Worm (Caenorhabditis elegans) whole organism, L4 larva: ENCODE results near the gene nas-11.

Experiments used
- D1046.2 ChIP-seq: fragments of 200-800 bp; sonication (Bioruptor generic); IDR thresholded peaks from 2 replicates; pipeline ENCODE4 v1.3.6; 2022; ENCODE audit warnings: missing genetic modification characterization, missing compliant biosample characterization
- F44E2.7 ChIP-seq: fragments of 200-800 bp; sonication (Bioruptor generic); IDR thresholded peaks from 2 replicates; pipeline ENCODE4 v2.1.2; 2022; ENCODE audit warnings: missing genetic modification characterization, missing compliant biosample characterization
- F49E8.2 ChIP-seq: sonication (generic microtip); optimal IDR thresholded peaks from 2 replicates; lab custom pipeline; 2016; ENCODE audit warnings: missing compliant biosample characterization, mild to moderate bottlenecking, missing genetic modification characterization, borderline replicate concordance
- R02D3.7 ChIP-seq: fragments of 150-350 bp; sonication (generic microtip); optimal IDR thresholded peaks from 3 replicates; lab custom pipeline; 2014; ENCODE audit warnings: missing biosample characterization, missing genetic modification characterization
- T26A8.4 ChIP-seq: fragments of 200-800 bp; sonication (Bioruptor generic); IDR thresholded peaks from 2 replicates; pipeline ENCODE4 v1.3.6; 2022; ENCODE audit warnings: missing genetic modification characterization, missing compliant biosample characterization
- ceh-20 ChIP-seq: fragments of 200-800 bp; sonication (Bioruptor generic); IDR thresholded peaks from 2 replicates; pipeline ENCODE4 v1.3.6; 2022; ENCODE audit warnings: missing genetic modification reagents, missing genetic modification characterization, missing compliant biosample characterization
- ceh-32 ChIP-seq: sonication (generic microtip); optimal IDR thresholded peaks from 2 replicates; lab custom pipeline; 2016; ENCODE audit warnings: mild to moderate bottlenecking, missing genetic modification characterization, missing compliant biosample characterization; ENCODE audit not compliant: poor library complexity
- ceh-62 ChIP-seq: sonication (generic microtip); optimal IDR thresholded peaks from 2 replicates; lab custom pipeline; 2017; ENCODE audit warnings: missing biosample characterization, missing genetic modification characterization
- ctbp-1 ChIP-seq: fragments of 200-800 bp; sonication (Bioruptor generic); IDR thresholded peaks from 2 replicates; pipeline ENCODE4 v1.3.6; 2022; ENCODE audit warnings: missing genetic modification reagents, missing genetic modification characterization, missing compliant biosample characterization
- daf-16 ChIP-seq, 3 experiments: sonication (generic microtip); optimal IDR thresholded peaks; 2 replicates each; lab custom pipeline; 2016 to 2017; ENCODE audit warnings: missing genetic modification characterization in 3 of 3, missing genetic modification reagents in 3 of 3, mild to moderate bottlenecking in 2 of 3, missing compliant biosample characterization in 2 of 3, missing biosample characterization in 1 of 3, moderate library complexity in 1 of 3
- dmd-6 ChIP-seq: fragments of 200-800 bp; sonication (Bioruptor generic); IDR thresholded peaks from 2 replicates; pipeline ENCODE4 v1.3.6; 2022; ENCODE audit warnings: missing genetic modification reagents, missing genetic modification characterization, missing compliant biosample characterization
- dmd-9 ChIP-seq: fragments of 200-800 bp; sonication (Bioruptor generic); IDR thresholded peaks from 2 replicates; pipeline ENCODE4 v1.3.6; 2022; ENCODE audit warnings: missing genetic modification reagents, missing genetic modification characterization, missing compliant biosample characterization
- duxl-1 ChIP-seq: sonication (generic microtip); optimal IDR thresholded peaks from 2 replicates; lab custom pipeline; 2016; ENCODE audit warnings: mild to moderate bottlenecking, missing genetic modification characterization, moderate library complexity, missing compliant biosample characterization; ENCODE audit not compliant: poor library complexity
- dve-1 ChIP-seq: sonication (generic microtip); optimal IDR thresholded peaks from 2 replicates; lab custom pipeline; 2017; ENCODE audit warnings: antibody characterized with exemption, mild to moderate bottlenecking, missing genetic modification characterization, missing compliant biosample characterization; ENCODE audit not compliant: insufficient read depth
- egl-43 ChIP-seq: fragments of 200-800 bp; sonication (Bioruptor generic); IDR thresholded peaks from 2 replicates; pipeline ENCODE4 v1.3.6; 2022; ENCODE audit warnings: missing genetic modification reagents, missing genetic modification characterization, missing compliant biosample characterization
- fkh-10 ChIP-seq: fragments of 150-350 bp; optimal IDR thresholded peaks from 2 replicates; lab custom pipeline; 2014; ENCODE audit warnings: missing biosample characterization, missing genetic modification reagents, missing genetic modification characterization
- fos-1 ChIP-seq: fragments of 150-350 bp; optimal IDR thresholded peaks from 2 replicates; lab custom pipeline; 2014; ENCODE audit warnings: missing biosample characterization, missing genetic modification characterization
- hif-1 ChIP-seq, 2 experiments: sonication (generic microtip); optimal IDR thresholded peaks; 2 replicates each; lab custom pipeline; 2016 to 2017; ENCODE audit warnings: missing compliant biosample characterization in 2 of 2, missing genetic modification characterization in 2 of 2, missing genetic modification reagents in 2 of 2, missing genotype in 2 of 2, mild to moderate bottlenecking in 1 of 2
- hlh-11 ChIP-seq: fragments of 200-800 bp; sonication (Bioruptor generic); optimal IDR thresholded peaks from 2 replicates; lab custom pipeline; 2018; ENCODE audit warnings: mild to moderate bottlenecking, missing genetic modification characterization, missing compliant biosample characterization
- hlh-30 ChIP-seq: sonication (generic microtip); optimal IDR thresholded peaks from 2 replicates; lab custom pipeline; 2017; ENCODE audit warnings: antibody characterized with exemption, mild to moderate bottlenecking, missing genetic modification characterization, missing compliant biosample characterization; ENCODE audit not compliant: insufficient read depth
- lim-7 ChIP-seq: fragments of 200-800 bp; sonication (Bioruptor generic); IDR thresholded peaks from 2 replicates; pipeline ENCODE4 v1.3.6; 2022; ENCODE audit warnings: missing genetic modification characterization, missing compliant biosample characterization
- lin-38 ChIP-seq: fragments of 200-800 bp; sonication (Bioruptor generic); IDR thresholded peaks from 2 replicates; pipeline ENCODE4 v1.3.6; 2022; ENCODE audit warnings: missing genetic modification reagents, missing genetic modification characterization, missing compliant biosample characterization
- lin-39 ChIP-seq: fragments of 150-350 bp; optimal IDR thresholded peaks from 2 replicates; lab custom pipeline; 2014; ENCODE audit warnings: missing biosample characterization, missing genetic modification reagents, missing genetic modification characterization
- lsy-2 ChIP-seq, 2 experiments: fragments of 150-350 bp in 1 of 2; sonication (generic microtip) in 1 of 2; optimal IDR thresholded peaks; 2 replicates each; lab custom pipeline; 2014 to 2017; ENCODE audit warnings: missing biosample characterization in 2 of 2, missing genetic modification characterization in 2 of 2
- madf-5 ChIP-seq, 2 experiments: fragments of 200-800 bp; sonication (Bioruptor generic); IDR thresholded peaks; 2 replicates each; pipeline ENCODE4 v1.3.6; 2022; ENCODE audit warnings: missing compliant biosample characterization in 2 of 2, missing genetic modification characterization in 2 of 2
- mdl-1 ChIP-seq, 2 experiments: fragments of 150-350 bp in 1 of 2; sonication (generic microtip) in 1 of 2; optimal IDR thresholded peaks; 2 replicates each; lab custom pipeline; 2014 to 2017; ENCODE audit warnings: missing biosample characterization in 2 of 2, missing genetic modification characterization in 2 of 2
- mep-1 ChIP-seq: fragments of 150-350 bp; sonication (generic microtip); optimal IDR thresholded peaks from 3 replicates; lab custom pipeline; 2014; ENCODE audit warnings: missing biosample characterization, missing genetic modification characterization
- mes-2 ChIP-seq: sonication (generic microtip); optimal IDR thresholded peaks from 2 replicates; lab custom pipeline; 2016; ENCODE audit warnings: missing genotype, mild to moderate bottlenecking, missing genetic modification characterization, missing compliant biosample characterization; ENCODE audit not compliant: poor library complexity, severe bottlenecking
- mxl-2 ChIP-seq: fragments of 200-800 bp; sonication (Bioruptor generic); conservative IDR thresholded peaks from 2 replicates; pipeline ENCODE4 v1.3.6; 2022; ENCODE audit warnings: missing genetic modification reagents, missing genetic modification characterization, missing compliant biosample characterization
- nhr-102 ChIP-seq: sonication (generic microtip); optimal IDR thresholded peaks from 2 replicates; lab custom pipeline; 2016; ENCODE audit warnings: mild to moderate bottlenecking, missing genetic modification characterization, moderate library complexity, missing compliant biosample characterization
- nhr-237 ChIP-seq: sonication (generic microtip); optimal IDR thresholded peaks from 2 replicates; lab custom pipeline; 2017; ENCODE audit warnings: missing biosample characterization, missing genetic modification characterization
- nhr-28 ChIP-seq: fragments of 150-350 bp; optimal IDR thresholded peaks from 2 replicates; lab custom pipeline; 2014; ENCODE audit warnings: missing biosample characterization, missing genetic modification characterization
- nhr-41 ChIP-seq: fragments of 200-800 bp; sonication (Bioruptor generic); IDR thresholded peaks from 2 replicates; pipeline ENCODE4 v1.3.6; 2022; ENCODE audit warnings: missing genetic modification reagents, missing genetic modification characterization, missing compliant biosample characterization
- nhr-42 ChIP-seq: fragments of 200-800 bp; sonication (Bioruptor generic); IDR thresholded peaks from 2 replicates; pipeline ENCODE4 v1.3.6; 2022; ENCODE audit warnings: missing genetic modification characterization, missing compliant biosample characterization
- nhr-76 ChIP-seq: fragments of 150-350 bp; optimal IDR thresholded peaks from 2 replicates; lab custom pipeline; 2014; ENCODE audit warnings: missing biosample characterization, missing genetic modification characterization
- nhr-77 ChIP-seq: fragments of 150-350 bp; optimal IDR thresholded peaks from 2 replicates; lab custom pipeline; 2014; ENCODE audit warnings: missing biosample characterization, missing genetic modification characterization
- pha-4 ChIP-seq, 2 experiments: fragments of 150-350 bp in 1 of 2; fragments of 200-800 bp in 1 of 2; sonication (Bioruptor generic) in 1 of 2; IDR thresholded peaks in 1 of 2; optimal IDR thresholded peaks in 1 of 2; 2 replicates each; pipeline versions ENCODE4 v1.3.6 to Lab custom; 2014 to 2022; ENCODE audit warnings: missing genetic modification characterization in 2 of 2, missing genetic modification reagents in 2 of 2, missing biosample characterization in 1 of 2, missing compliant biosample characterization in 1 of 2
- skn-1 ChIP-seq: fragments of 150-350 bp; optimal IDR thresholded peaks from 2 replicates; lab custom pipeline; 2014; ENCODE audit warnings: missing biosample characterization, missing genetic modification characterization
- vab-7 ChIP-seq: fragments of 200-800 bp; sonication (Bioruptor generic); IDR thresholded peaks from 2 replicates; pipeline ENCODE4 v1.3.6; 2022; ENCODE audit warnings: missing genetic modification reagents, missing genetic modification characterization, missing compliant biosample characterization
- zfp-2 ChIP-seq: sonication (generic microtip); optimal IDR thresholded peaks from 2 replicates; lab custom pipeline; 2016; ENCODE audit warnings: mild to moderate bottlenecking, missing genetic modification characterization, missing compliant biosample characterization
- ztf-11 ChIP-seq: fragments of 150-350 bp; optimal IDR thresholded peaks from 2 replicates; lab custom pipeline; 2014; ENCODE audit warnings: missing biosample characterization, missing genetic modification characterization
- ztf-7 ChIP-seq: fragments of 150-350 bp; optimal IDR thresholded peaks from 2 replicates; lab custom pipeline; 2014; ENCODE audit warnings: missing biosample characterization, missing genetic modification characterization

nas-11 gene

DNA sequence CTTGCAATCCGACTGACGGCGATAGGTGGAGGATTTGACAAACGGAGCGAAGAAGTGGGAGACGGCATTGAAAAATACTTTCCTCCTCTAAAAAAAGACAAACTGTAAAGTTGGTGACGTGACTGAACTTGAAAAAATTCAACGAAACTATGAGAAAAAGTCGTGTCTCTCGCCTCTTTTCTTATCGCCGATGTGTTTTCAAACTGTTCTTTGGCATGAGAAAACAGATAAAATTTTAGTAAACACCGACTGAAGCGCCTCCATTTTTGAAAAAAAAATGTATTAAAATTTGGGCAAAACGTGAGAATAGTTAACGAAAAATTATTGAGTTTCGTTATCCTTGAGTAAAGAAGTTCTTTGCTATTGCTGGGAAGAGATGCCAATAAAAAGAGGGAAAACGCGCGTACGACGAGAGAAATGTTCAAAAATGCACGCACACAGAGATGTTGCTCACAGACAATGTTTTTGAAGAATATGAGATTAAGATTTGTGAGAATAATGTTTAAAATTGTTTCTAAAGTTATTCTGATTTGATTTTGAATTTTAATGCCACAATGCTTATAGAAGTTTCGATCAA is 15.5 kb downstream of the nas-11 start (continued):
- TF ChIP-seq D1046.2 (GFP tag; lab: Robert Waterston, UW), result no peak
- no peak for TF ChIP-seq T26A8.4 (GFP tag; lab: Robert Waterston, UW)
- TF ChIP-seq ztf-7 (tag; lab: Kevin White, UChicago), result no peak
- TF ChIP-seq R02D3.7 (tag; lab: Kevin White, UChicago), result no peak
- no peak for TF ChIP-seq skn-1
- TF ChIP-seq vab-7 (GFP tag; lab: Robert Waterston, UW), result no peak
- TF ChIP-seq nhr-102 (tag; lab: Kevin White, UChicago), result no peak
- TF ChIP-seq nhr-41 (GFP tag; lab: Robert Waterston, UW), result no peak
- peak in 1 of 2 experiments; percentile 44 for TF ChIP-seq lsy-2 (tag; optimal IDR thresholded peaks at IDR 0.05; lab: Kevin White, UChicago)
- no peak for TF ChIP-seq ceh-20 (GFP tag; lab: Robert Waterston, UW)

ce11 chrX:6729593-6729992 is 16.2 kb downstream of the nas-11 start, which contains the start of gene K11G12.6:
TSS of gene K11G12.6 (minus strand) at chrX:6729657.
- TF ChIP-seq pha-4 (GFP tag; IDR thresholded peaks at IDR 0.05; lab: Robert Waterston, UW) (no peak), pha-4 (tag; optimal IDR thresholded peaks at IDR 0.05; lab: Kevin White, UChicago) (peak; percentile 92), hlh-30 (tag; lab: Kevin White, UChicago) (peak; percentile 84), hif-1 (tag; optimal IDR thresholded peaks at IDR 0.05; lab: Kevin White, UChicago) (peak in 1 of 2 experiments; percentile 30), lin-39 (tag; lab: Kevin White, UChicago) (no peak), nhr-237 (tag; lab: Kevin White, UChicago) (no peak), lin-38 (GFP tag; lab: Robert Waterston, UW) (peak; percentile 45), hlh-11 (peak; percentile 68), mdl-1 (tag; optimal IDR thresholded peaks at IDR 0.05; lab: Kevin White, UChicago) (peak; percentile 41 to 98), daf-16 (GFP tag; optimal IDR thresholded peaks at IDR 0.05; lab: Kevin White, UChicago) (peak in 1 of 2 experiments; percentile 19), daf-16 (tag; optimal IDR thresholded peaks at IDR 0.05; lab: Kevin White, UChicago) (peak; percentile 46), mes-2 (tag; lab: Kevin White, UChicago) (peak; percentile 45), F49E8.2 (tag; lab: Kevin White, UChicago) (no peak), mep-1 (peak; percentile 41), dve-1 (peak; percentile 23), lsy-2 (tag; optimal IDR thresholded peaks at IDR 0.05; lab: Kevin White, UChicago) (peak in 1 of 2 experiments; percentile 48), nhr-28 (peak; percentile 11), dmd-6 (GFP tag; lab: Robert Waterston, UW) (no peak), ceh-62 (tag; lab: Kevin White, UChicago) (no peak)
- TF ChIP-seq, all 104 proteins: peak for 12

DNA sequence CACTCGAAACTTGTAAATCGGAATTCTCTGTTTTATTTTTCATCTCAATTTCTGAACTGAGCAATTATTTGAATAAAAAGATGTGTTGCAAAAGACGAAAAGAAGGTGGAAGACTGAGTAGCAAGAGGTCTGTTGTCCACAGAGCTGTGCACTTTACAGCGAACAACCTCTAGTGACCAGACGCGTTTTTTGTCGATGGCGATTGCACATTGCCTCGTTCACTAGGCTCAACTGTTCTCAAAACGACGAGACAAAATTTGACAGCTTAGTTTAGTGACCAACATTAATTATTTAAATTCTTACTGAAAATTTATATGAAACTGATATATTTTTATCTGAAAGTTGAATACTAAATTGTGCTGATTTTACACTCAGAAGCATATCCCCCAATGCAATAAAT is 19.8 kb downstream of the nas-11 start, which contains the start of gene R03E9.2:
Gene R03E9.2 (minus strand): TSS at position 101 of the 400 bp plus-strand sequence.
- TF ChIP-seq dmd-9 (GFP tag; lab: Robert Waterston, UW), result no peak
- no peak for TF ChIP-seq ceh-32 (tag; lab: Kevin White, UChicago)
- TF ChIP-seq F44E2.7 (GFP tag; lab: Robert Waterston, UW), result no peak
- TF ChIP-seq mxl-2 (GFP tag; lab: Robert Waterston, UW), result no peak
- TF ChIP-seq duxl-1 (tag; lab: Kevin White, UChicago), result no peak
- no peak for TF ChIP-seq fkh-10 (GFP tag; lab: Kevin White, UChicago)
- no peak for TF ChIP-seq lim-7
- no peak for TF ChIP-seq nhr-76 (tag; lab: Kevin White, UChicago)
- TF ChIP-seq ctbp-1 (GFP tag; lab: Robert Waterston, UW), result no peak
- TF ChIP-seq fos-1 (tag; lab: Kevin White, UChicago), result no peak
- no peak for TF ChIP-seq madf-5 (GFP tag; IDR thresholded peaks at IDR 0.05; lab: Robert Waterston, UW)
- no peak for TF ChIP-seq zfp-2 (tag; lab: Kevin White, UChicago)
- TF ChIP-seq ztf-11 (tag; lab: Kevin White, UChicago), result no peak
- no peak for TF ChIP-seq nhr-42 (GFP tag; lab: Robert Waterston, UW)
- no peak for TF ChIP-seq hlh-11
- no peak for TF ChIP-seq nhr-77
- TF ChIP-seq egl-43 (GFP tag; lab: Robert Waterston, UW), result no peak
